Fruit fly (Drosophila melanogaster): ENCODE measurements around the gene CG9265.

CG9265 gene

DNA sequence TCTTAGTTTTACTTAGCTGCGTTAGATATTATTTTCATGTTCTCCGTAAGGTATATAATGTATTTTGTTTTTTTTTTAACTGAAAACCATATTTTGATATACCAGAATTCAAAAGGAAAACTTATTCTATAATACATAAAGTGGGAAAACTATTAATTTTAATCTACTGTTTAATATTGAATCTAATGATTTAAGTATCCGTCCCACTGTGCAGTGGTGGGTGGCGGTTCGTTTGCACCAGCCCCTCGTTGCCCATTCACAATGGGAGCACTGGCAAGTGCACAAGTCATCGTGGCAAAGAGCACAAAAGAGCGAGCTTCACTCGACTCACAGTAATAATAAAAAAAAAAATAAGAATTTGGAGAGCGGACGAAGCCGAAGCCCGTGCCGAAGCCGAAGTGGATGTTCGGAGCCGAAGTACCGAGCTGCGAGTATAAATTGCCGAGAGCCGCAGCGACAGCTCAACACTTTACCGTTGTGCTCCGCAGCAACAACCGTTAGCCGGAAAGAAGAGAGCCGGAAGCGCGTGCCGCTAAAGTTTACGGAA lies 25.2 kb upstream of the CG9265 start, which contains the start of gene CG34136 (continued):
- TF ChIP-seq CG9817 (tag; optimal IDR thresholded peaks at IDR 0.05) (no peak), CG10979 (tag; optimal IDR thresholded peaks at IDR 0.05) (peak; percentile 50), CG10959 (GFP tag; IDR thresholded peaks at IDR 0.05) (no peak), odd (GFP tag; optimal IDR thresholded peaks at IDR 0.05) (peak; percentile 28), zfh1 (GFP tag; IDR thresholded peaks at IDR 0.05) (no peak), ap (GFP tag; IDR thresholded peaks at IDR 0.05) (no peak), CG1529 (GFP tag; optimal IDR thresholded peaks at IDR 0.05) (no peak), tx (GFP tag; optimal IDR thresholded peaks at IDR 0.05) (no peak), lbe (GFP tag; optimal IDR thresholded peaks at IDR 0.05) (peak; percentile 14), prd (optimal IDR thresholded peaks at IDR 0.05) (no peak), prd (GFP tag; IDR thresholded peaks at IDR 0.05) (peak; percentile 30; the same call in 1 of the 3 replicates), gcm (GFP tag; optimal IDR thresholded peaks at IDR 0.05) (no peak), CG6765 (GFP tag; optimal IDR thresholded peaks at IDR 0.05) (no peak), Hr51 (GFP tag; optimal IDR thresholded peaks at IDR 0.05) (peak in 1 of 2 experiments; percentile 74), dmrt99B (tag; optimal IDR thresholded peaks at IDR 0.05) (peak; percentile 61), CG14014 (GFP tag; IDR thresholded peaks at IDR 0.05) (no peak), Ets97D (GFP tag; optimal IDR thresholded peaks at IDR 0.05) (no peak), zfh2 (GFP tag; optimal IDR thresholded peaks at IDR 0.05) (no peak), CG3163 (GFP tag; optimal IDR thresholded peaks at IDR 0.05) (peak; percentile 77), B-H2 (GFP tag; optimal IDR thresholded peaks at IDR 0.05) (no peak), CG2120 (GFP tag; optimal IDR thresholded peaks at IDR 0.05) (peak; percentile 25), hkb (optimal IDR thresholded peaks at IDR 0.05) (no peak), hkb (GFP tag; IDR thresholded peaks at IDR 0.05) (peak; percentile 49; the same call in 1 of the 2 replicates), Meics (GFP tag; optimal IDR thresholded peaks at IDR 0.05) (peak; percentile 33), CG32772 (GFP tag; IDR thresholded peaks at IDR 0.05) (no peak), yki (optimal IDR thresholded peaks at IDR 0.05) (no peak), CG12942 (GFP tag; optimal IDR thresholded peaks at IDR 0.05) (no peak), CG7556 (GFP tag; optimal IDR thresholded peaks at IDR 0.05) (no peak), oc (tag; optimal IDR thresholded peaks at IDR 0.05) (no peak), H2.0 (GFP tag; IDR thresholded peaks at IDR 0.05) (no peak), Bdp1 (GFP tag; optimal IDR thresholded peaks at IDR 0.05) (no peak), CG1832 (GFP tag; optimal IDR thresholded peaks at IDR 0.05) (no peak), CG3838 (GFP tag; optimal IDR thresholded peaks at IDR 0.05) (no peak), Stat92E (GFP tag; optimal IDR thresholded peaks at IDR 0.05) (no peak), CG10462 (GFP tag; optimal IDR thresholded peaks at IDR 0.05) (no peak), unpg (GFP tag; optimal IDR thresholded peaks at IDR 0.05) (peak; percentile 28), CG2875 (GFP tag; optimal IDR thresholded peaks at IDR 0.05) (peak; percentile 11), CG12299 (tag; optimal IDR thresholded peaks at IDR 0.05) (no peak), ems (GFP tag; optimal IDR thresholded peaks at IDR 0.05) (no peak), CG10431 (GFP tag; optimal IDR thresholded peaks at IDR 0.05) (peak; percentile 69), CG7357 (GFP tag; IDR thresholded peaks at IDR 0.05) (no peak), CG2129 (GFP tag; IDR thresholded peaks at IDR 0.05; ENCODE audit: partially characterized antibody) (no peak), B-H1 (GFP tag; IDR thresholded peaks at IDR 0.05) (no peak), BtbVII (GFP tag; optimal IDR thresholded peaks at IDR 0.05) (peak; percentile 6), Fer2 (tag; optimal IDR thresholded peaks at IDR 0.05) (no peak), bbx (GFP tag; IDR thresholded peaks at IDR 0.05; ENCODE audit: partially characterized antibody) (peak; percentile 25; the same call in 1 of the 2 replicates), sc (optimal IDR thresholded peaks at IDR 0.05) (no peak), sc (GFP tag; optimal IDR thresholded peaks at IDR 0.05) (no peak), E2f2 (GFP tag; IDR thresholded peaks at IDR 0.05) (no peak; the same call in 1 of the 2 replicates), CG14050 (GFP tag; IDR thresholded peaks at IDR 0.05) (no peak), Bgb (GFP tag; IDR thresholded peaks at IDR 0.05; ENCODE audit: partially characterized antibody) (no peak; the same call in 1 of the 2 replicates)

All from whole organism, embryonic.